Worm (Caenorhabditis elegans) whole organism, mixed stage, embryonic: ENCODE data around the gene F29F11.20.

ENCODE experiments used
- M03D4.4 ChIP-seq: sonication (generic microtip); optimal IDR thresholded peaks from 2 replicates; lab custom pipeline; 2017; ENCODE audit warnings: mild to moderate bottlenecking, missing genetic modification characterization, missing compliant biosample characterization
- ces-1 ChIP-seq: fragments of 150-350 bp; optimal IDR thresholded peaks from 2 replicates; lab custom pipeline; 2014; ENCODE audit warnings: missing biosample characterization, missing genetic modification reagents, missing genetic modification characterization
- cnd-1 ChIP-seq: fragments of 200-800 bp; sonication (Bioruptor generic); optimal IDR thresholded peaks from 2 replicates; lab custom pipeline; 2018; ENCODE audit warnings: mild to moderate bottlenecking, missing genetic modification characterization, missing compliant biosample characterization
- ham-2 ChIP-seq: fragments of 200-800 bp; sonication (Bioruptor generic); optimal IDR thresholded peaks from 2 replicates; lab custom pipeline; 2018; ENCODE audit warnings: mild to moderate bottlenecking, missing genetic modification characterization, missing compliant biosample characterization
- lin-13 ChIP-seq: fragments of 150-350 bp; optimal IDR thresholded peaks from 2 replicates; lab custom pipeline; 2014; ENCODE audit warnings: missing biosample characterization, missing genetic modification characterization
- mep-1 ChIP-seq: fragments of 150-350 bp; optimal IDR thresholded peaks from 2 replicates; lab custom pipeline; 2017; ENCODE audit warnings: missing biosample characterization, missing genetic modification reagents, missing genetic modification characterization, inconsistent platforms
- mls-2 ChIP-seq: sonication (generic microtip); optimal IDR thresholded peaks from 2 replicates; lab custom pipeline; 2016; ENCODE audit warnings: mild to moderate bottlenecking, missing genetic modification characterization, moderate library complexity, missing compliant biosample characterization
- nhr-237 ChIP-seq: fragments of 150-350 bp; optimal IDR thresholded peaks from 2 replicates; lab custom pipeline; 2014; ENCODE audit warnings: missing biosample characterization, missing genetic modification characterization
- nhr-28 ChIP-seq: fragments of 150-350 bp; optimal IDR thresholded peaks from 2 replicates; lab custom pipeline; 2014; ENCODE audit warnings: missing biosample characterization, missing genetic modification characterization
- nhr-76 ChIP-seq: sonication (generic microtip); optimal IDR thresholded peaks from 2 replicates; lab custom pipeline; 2017; ENCODE audit warnings: missing biosample characterization, missing genetic modification characterization
- snpc-4 ChIP-seq: fragments of 150-350 bp; optimal IDR thresholded peaks from 2 replicates; lab custom pipeline; 2014; ENCODE audit warnings: missing biosample characterization, missing genetic modification characterization
- sptf-1 ChIP-seq: sonication (generic microtip); optimal IDR thresholded peaks from 2 replicates; lab custom pipeline; 2017; ENCODE audit warnings: mild to moderate bottlenecking, missing genetic modification characterization, moderate library complexity, missing compliant biosample characterization
- unc-120 ChIP-seq: sonication (generic microtip); optimal IDR thresholded peaks from 2 replicates; lab custom pipeline; 2017; ENCODE audit warnings: missing genetic modification characterization, missing compliant biosample characterization; ENCODE audit not compliant: poor library complexity, severe bottlenecking
- unc-62 ChIP-seq: fragments of 150-350 bp; optimal IDR thresholded peaks from 2 replicates; lab custom pipeline; 2014; ENCODE audit warnings: missing biosample characterization, missing genetic modification reagents, missing genetic modification characterization

DNA sequence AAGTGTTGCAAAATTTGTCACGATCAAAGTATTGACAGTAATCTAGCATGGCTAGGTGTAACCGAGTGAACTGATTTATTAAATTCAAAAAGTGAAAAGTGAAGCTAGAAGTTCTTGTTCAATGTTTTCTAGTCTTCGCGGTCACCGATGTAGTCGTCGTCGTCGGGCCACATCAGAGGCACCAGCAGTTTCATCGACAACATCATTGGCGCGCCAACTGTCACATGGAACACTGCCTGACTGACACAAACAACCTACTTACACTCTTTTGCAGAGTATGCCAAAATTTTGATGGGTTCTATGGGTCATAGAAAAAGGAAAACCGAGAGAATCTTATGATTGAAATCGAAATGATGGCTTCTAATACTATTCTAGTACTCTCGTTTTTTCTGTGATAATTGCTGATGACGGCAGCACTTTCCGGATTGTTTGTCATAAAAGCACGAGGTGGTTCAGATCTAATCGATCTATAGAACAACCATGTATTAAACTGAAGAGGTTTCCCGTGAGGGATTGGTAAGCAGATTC lies 37.8 kb downstream of the F29F11.20 start:
- TF ChIP-seq mls-2 (tag; lab: Kevin White, UChicago), result no peak
- TF ChIP-seq ham-2 (GFP tag; lab: Kevin White, UChicago), result no peak
- no peak for TF ChIP-seq cnd-1 (tag; lab: Kevin White, UChicago)
- no peak for TF ChIP-seq unc-62 (GFP tag; lab: Kevin White, UChicago)
- TF ChIP-seq M03D4.4 (tag; lab: Kevin White, UChicago), result no peak
- TF ChIP-seq snpc-4, result no peak
- no peak for TF ChIP-seq ces-1
- no peak for TF ChIP-seq unc-120 (tag; lab: Kevin White, UChicago)
- no peak for TF ChIP-seq lin-13
- TF ChIP-seq nhr-28 (tag; lab: Kevin White, UChicago), result no peak
- no peak for TF ChIP-seq mep-1 (tag; lab: Kevin White, UChicago)
- TF ChIP-seq nhr-76 (tag; lab: Kevin White, UChicago), result no peak
- TF ChIP-seq sptf-1 (tag; lab: Kevin White, UChicago), result no peak
- TF ChIP-seq nhr-237 (tag; lab: Kevin White, UChicago), result no peak
